Worm (Caenorhabditis elegans) whole organism, late embryonic: ENCODE measurements around the gene C23H5.11.

Source experiments
- K09A11.1 ChIP-seq: sonication (generic microtip); optimal IDR thresholded peaks from 2 replicates; lab custom pipeline; 2017; ENCODE audit warnings: antibody characterized with exemption, mild to moderate bottlenecking, missing genetic modification characterization, missing compliant biosample characterization; ENCODE audit not compliant: insufficient read depth
- ahr-1 ChIP-seq: sonication (generic microtip); optimal IDR thresholded peaks from 2 replicates; lab custom pipeline; 2016; ENCODE audit warnings: missing genetic modification characterization, missing compliant biosample characterization
- ceh-18 ChIP-seq: sonication (generic microtip); optimal IDR thresholded peaks from 2 replicates; lab custom pipeline; 2016; ENCODE audit warnings: missing genetic modification characterization, missing compliant biosample characterization
- fkh-10 ChIP-seq: fragments of 150-350 bp; optimal IDR thresholded peaks from 2 replicates; lab custom pipeline; 2014; ENCODE audit warnings: missing biosample characterization, missing genetic modification reagents, missing genetic modification characterization
- hlh-15 ChIP-seq: sonication (generic microtip); optimal IDR thresholded peaks from 2 replicates; lab custom pipeline; 2016; ENCODE audit warnings: missing genetic modification characterization, missing compliant biosample characterization
- hlh-30 ChIP-seq: sonication (generic microtip); optimal IDR thresholded peaks from 2 replicates; lab custom pipeline; 2017; ENCODE audit warnings: antibody characterized with exemption, missing genetic modification characterization, missing compliant biosample characterization; ENCODE audit not compliant: insufficient read depth
- mec-3 ChIP-seq: sonication (generic microtip); optimal IDR thresholded peaks from 2 replicates; lab custom pipeline; 2016; ENCODE audit warnings: borderline replicate concordance, missing genetic modification characterization, missing compliant biosample characterization
- nfya-1 ChIP-seq: sonication (generic microtip); optimal IDR thresholded peaks from 2 replicates; lab custom pipeline; 2017; ENCODE audit warnings: missing genetic modification characterization, mild to moderate bottlenecking, missing compliant biosample characterization, antibody characterized with exemption, moderate library complexity
- pat-9 ChIP-seq: fragments of 200-800 bp; sonication (Bioruptor generic); optimal IDR thresholded peaks from 2 replicates; lab custom pipeline; 2018; ENCODE audit warnings: mild to moderate bottlenecking, missing genetic modification characterization, moderate library complexity, missing compliant biosample characterization
- pros-1 ChIP-seq: fragments of 150-350 bp; optimal IDR thresholded peaks from 2 replicates; lab custom pipeline; 2014; ENCODE audit warnings: missing biosample characterization, missing genetic modification reagents, missing genetic modification characterization
- sdc-2 ChIP-seq: sonication (generic microtip); optimal IDR thresholded peaks from 2 replicates; lab custom pipeline; 2016; ENCODE audit warnings: missing genotype, missing genetic modification characterization, missing compliant biosample characterization

The C23H5.11 gene

ce11 chrIV:2048839-2049238 is 50.8 kb downstream of the C23H5.11 start (continued):
- TF ChIP-seq ceh-18 (tag; lab: Kevin White, UChicago) (peak; percentile 91), hlh-30 (tag; lab: Kevin White, UChicago) (no peak), fkh-10 (GFP tag; lab: Kevin White, UChicago) (no peak), mec-3 (tag; lab: Kevin White, UChicago) (no peak), nfya-1 (tag; lab: Kevin White, UChicago) (peak; percentile 87), hlh-15 (tag; lab: Kevin White, UChicago) (no peak), K09A11.1 (tag; lab: Kevin White, UChicago) (no peak), ahr-1 (no peak), pros-1 (peak; percentile 51), sdc-2 (tag; lab: Kevin White, UChicago) (peak; percentile 30), pat-9 (tag; lab: Kevin White, UChicago) (no peak)
